Worm (Caenorhabditis elegans) whole organism, early embryonic: ENCODE data around the gene F10D7.11.

Experiments
- F13C5.2 ChIP-seq: sonication (generic microtip); optimal IDR thresholded peaks from 2 replicates; lab custom pipeline; 2017; ENCODE audit warnings: mild to moderate bottlenecking, missing genetic modification characterization, inconsistent platforms, missing compliant biosample characterization
- ama-1 ChIP-seq: fragments of 150-350 bp; optimal IDR thresholded peaks from 2 replicates; lab custom pipeline; 2014
- hmbx-1 ChIP-seq: sonication (generic microtip); optimal IDR thresholded peaks from 2 replicates; lab custom pipeline; 2016; ENCODE audit warnings: mild to moderate bottlenecking, missing genetic modification characterization, missing compliant biosample characterization
- hnd-1 ChIP-seq: sonication (generic microtip); optimal IDR thresholded peaks from 2 replicates; lab custom pipeline; 2016; ENCODE audit warnings: missing genetic modification characterization, missing compliant biosample characterization

DNA sequence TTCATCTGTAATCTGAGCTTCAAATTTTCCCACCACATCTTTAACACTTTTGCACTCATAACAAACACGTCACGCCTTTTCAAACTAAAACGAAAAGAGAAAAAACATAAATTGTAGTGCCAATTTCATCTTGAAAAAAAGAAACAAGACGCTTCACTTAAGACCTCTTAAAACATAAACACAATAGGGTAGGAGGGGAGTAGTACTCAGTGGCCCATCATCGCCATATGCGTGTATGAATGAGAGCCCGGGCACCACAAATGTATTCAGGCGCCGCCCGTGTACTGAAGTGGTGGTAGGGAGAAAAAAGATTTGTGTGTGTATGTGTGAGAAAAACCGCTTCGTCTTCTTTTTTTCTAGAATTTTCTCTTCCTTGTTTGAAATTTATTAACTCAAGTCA, 35.4 kb upstream of the F10D7.11 start:
- TF ChIP-seq ama-1 (lab: Kevin White, UChicago) (no peak), hnd-1 (tag; lab: Kevin White, UChicago) (no peak), F13C5.2 (no peak), hmbx-1 (no peak)
